Fruit fly (Drosophila melanogaster): Measurements from ENCODE around the gene TfIIEalpha.
A peak's percentile ranks its signal among the peaks of the same experiment; 100 is the strongest.

Gene TfIIEalpha

dm6 chr3L:11691203-11691797 lies 9.5 kb downstream of the TfIIEalpha start, which contains the start of the genes Pldn and CG14135 (continued):
- TF ChIP-seq CG14860 (GFP tag; IDR thresholded peaks at IDR 0.05; ENCODE audit: partially characterized antibody) (no peak), gsb-n (tag; optimal IDR thresholded peaks at IDR 0.05) (peak; percentile 14), CG1603 (tag; optimal IDR thresholded peaks at IDR 0.05) (peak; percentile 49), grn (GFP tag; optimal IDR thresholded peaks at IDR 0.05) (no peak), CG13287 (GFP tag; IDR thresholded peaks at IDR 0.05; ENCODE audit: partially characterized antibody) (peak; percentile 61), Dek (tag; optimal IDR thresholded peaks at IDR 0.05) (no peak), Nf-YC (tag; optimal IDR thresholded peaks at IDR 0.05) (peak; percentile 22), CG17829 (tag; optimal IDR thresholded peaks at IDR 0.05) (peak; percentile 10), CG2712 (tag; optimal IDR thresholded peaks at IDR 0.05) (peak; percentile 16), CG11560 (tag; IDR thresholded peaks at IDR 0.05) (peak; percentile 98), bcd (GFP tag; optimal IDR thresholded peaks at IDR 0.05) (peak; percentile 8), pzg (GFP tag; optimal IDR thresholded peaks at IDR 0.05) (peak; percentile 72), zen (tag; optimal IDR thresholded peaks at IDR 0.05) (peak; percentile 37), trem (tag; optimal IDR thresholded peaks at IDR 0.05) (peak; percentile 53), insv (GFP tag; optimal IDR thresholded peaks at IDR 0.05) (peak in 1 of 2 experiments; percentile 29), CG34376 (GFP tag; optimal IDR thresholded peaks at IDR 0.05) (peak; percentile 39), fu2 (GFP tag; optimal IDR thresholded peaks at IDR 0.05) (no peak), phol (tag; optimal IDR thresholded peaks at IDR 0.05) (peak; percentile 19), Vsx1 (GFP tag; optimal IDR thresholded peaks at IDR 0.05) (peak; percentile 8), slbo (GFP tag; IDR thresholded peaks at IDR 0.05) (no peak), Dref (GFP tag; IDR thresholded peaks at IDR 0.05) (peak; percentile 75), CG30020 (tag; optimal IDR thresholded peaks at IDR 0.05) (peak; percentile 24)

dm6 chr3L:11692853-11693252 lies 11.0 kb downstream of the TfIIEalpha start:
- 0 out of 2 replicates have a peak, but pooled peaks have one; percentile 28 for TF ChIP-seq chm (GFP tag; IDR thresholded peaks at IDR 0.05)
- TF ChIP-seq CG8944 (GFP tag; optimal IDR thresholded peaks at IDR 0.05) = no peak
- peak; percentile 11 for TF ChIP-seq Neu2 (GFP tag; optimal IDR thresholded peaks at IDR 0.05; ENCODE audit: borderline replicate concordance)
- TF ChIP-seq sob (GFP tag; IDR thresholded peaks at IDR 0.05) = 0 out of 2 replicates have a peak, but pooled peaks have one; percentile 15
- TF ChIP-seq Drgx (GFP tag; IDR thresholded peaks at IDR 0.05) = no peak
- TF ChIP-seq Nf-YA (GFP tag; IDR thresholded peaks at IDR 0.05) = no peak
- 0 out of 3 replicates have a peak, but pooled peaks have one; percentile 45 for TF ChIP-seq CG6791 (GFP tag; IDR thresholded peaks at IDR 0.05; ENCODE audit: partially characterized antibody)
- peak; percentile 99 for TF ChIP-seq zen (tag; optimal IDR thresholded peaks at IDR 0.05)
- TF ChIP-seq caup (GFP tag; optimal IDR thresholded peaks at IDR 0.05; ENCODE audit: severe bottlenecking) = no peak
- TF ChIP-seq tll (GFP tag; optimal IDR thresholded peaks at IDR 0.05) = peak in 1 of 2 experiments; percentile 25
- peak; percentile 8; the same call in 1 of the 3 replicates for TF ChIP-seq zfh1 (GFP tag; IDR thresholded peaks at IDR 0.05)
- 0 out of 2 replicates have a peak, but pooled peaks have one; percentile 31 for TF ChIP-seq amos (GFP tag; IDR thresholded peaks at IDR 0.05; ENCODE audit: partially characterized antibody)
- TF ChIP-seq vnd (GFP tag; IDR thresholded peaks at IDR 0.05; ENCODE audit: partially characterized antibody) = peak; percentile 11; the same call in 1 of the 3 replicates
- TF ChIP-seq ato (GFP tag; IDR thresholded peaks at IDR 0.05; ENCODE audit: partially characterized antibody) = no peak

dm6 chr3L:11695063-11695462 lies 13.2 kb downstream of the TfIIEalpha start:
- TF ChIP-seq kni (GFP tag; optimal IDR thresholded peaks at IDR 0.05) (no peak), Ets65A (GFP tag) (peak; percentile 23), bsh (GFP tag; optimal IDR thresholded peaks at IDR 0.05) (no peak), CG18764 (GFP tag; optimal IDR thresholded peaks at IDR 0.05) (no peak), cad (GFP tag; optimal IDR thresholded peaks at IDR 0.05) (no peak), sima (GFP tag; optimal IDR thresholded peaks at IDR 0.05) (no peak), sisA (GFP tag; IDR thresholded peaks at IDR 0.05) (no peak), ken (GFP tag; IDR thresholded peaks at IDR 0.05) (0 out of 3 replicates have a peak, but pooled peaks have one; percentile 33), Med (GFP tag) (peak; percentile 63), CG8388 (GFP tag; optimal IDR thresholded peaks at IDR 0.05) (no peak), CG8478 (optimal IDR thresholded peaks at IDR 0.05) (peak; percentile 82)

All from whole organism, embryonic.